Worm (Caenorhabditis elegans): Measurements from ENCODE around the gene col-20.
A peak's percentile ranks its signal among the peaks of the same experiment; 100 is the strongest.

col-20 gene

ce11 chrII:4908160-4908559 lies 37.6 kb upstream of the col-20 start (continued):
- TF ChIP-seq nhr-43 (tag; optimal IDR thresholded peaks at IDR 0.05; ENCODE audit: poor library complexity, severe bottlenecking) = no peak
- no peak for TF ChIP-seq ZK546.5 (tag; optimal IDR thresholded peaks at IDR 0.05)
- no peak for TF ChIP-seq nhr-25 (tag; optimal IDR thresholded peaks at IDR 0.05)
- peak; percentile 22 for TF ChIP-seq elt-2 (tag; optimal IDR thresholded peaks at IDR 0.05)
- no peak for TF ChIP-seq eor-1 (tag; optimal IDR thresholded peaks at IDR 0.05)
- peak; percentile 88 for TF ChIP-seq egl-5 (tag; optimal IDR thresholded peaks at IDR 0.05)
- TF ChIP-seq fos-1 (tag; optimal IDR thresholded peaks at IDR 0.05) = no peak
- TF ChIP-seq sea-2 (GFP tag; optimal IDR thresholded peaks at IDR 0.05) = no peak
- no peak for TF ChIP-seq nhr-12 (tag; optimal IDR thresholded peaks at IDR 0.05)
- no peak for TF ChIP-seq unc-39 (tag; optimal IDR thresholded peaks at IDR 0.05)
- TF ChIP-seq zag-1 (tag; optimal IDR thresholded peaks at IDR 0.05) = no peak
- TF ChIP-seq egl-27 (tag; optimal IDR thresholded peaks at IDR 0.05) = no peak
- no peak for TF ChIP-seq R02D3.7 (tag; optimal IDR thresholded peaks at IDR 0.05)
- no peak for TF ChIP-seq elt-1 (tag; optimal IDR thresholded peaks at IDR 0.05)

ce11 chrII:4905883-4906282 lies 35.3 kb upstream of the col-20 start:
- TF ChIP-seq jun-1 (tag; optimal IDR thresholded peaks at IDR 0.05) (no peak), nhr-28 (tag; optimal IDR thresholded peaks at IDR 0.05) (no peak), snpc-4 (tag; optimal IDR thresholded peaks at IDR 0.05) (no peak), egl-27 (tag; optimal IDR thresholded peaks at IDR 0.05) (no peak), elt-3 (tag; optimal IDR thresholded peaks at IDR 0.05) (no peak), ztf-11 (tag; optimal IDR thresholded peaks at IDR 0.05) (no peak), mdl-1 (tag; optimal IDR thresholded peaks at IDR 0.05) (no peak), egl-5 (tag; optimal IDR thresholded peaks at IDR 0.05) (no peak), nhr-11 (tag; optimal IDR thresholded peaks at IDR 0.05) (no peak), fkh-10 (GFP tag; optimal IDR thresholded peaks at IDR 0.05) (no peak), elt-1 (tag; optimal IDR thresholded peaks at IDR 0.05) (no peak), ceh-82 (tag; optimal IDR thresholded peaks at IDR 0.05) (no peak), ama-1 (optimal IDR thresholded peaks at IDR 0.05) (no peak), R02D3.7 (tag; optimal IDR thresholded peaks at IDR 0.05) (no peak)

ce11 chrII:4905331-4905730 lies 34.7 kb upstream of the col-20 start:
- no peak for TF ChIP-seq fkh-10 (GFP tag; optimal IDR thresholded peaks at IDR 0.05)
- no peak for TF ChIP-seq unc-39 (tag; optimal IDR thresholded peaks at IDR 0.05)
- TF ChIP-seq R02D3.7 (tag; optimal IDR thresholded peaks at IDR 0.05) = no peak
- no peak for TF ChIP-seq mml-1 (tag; optimal IDR thresholded peaks at IDR 0.05)
- TF ChIP-seq nhr-237 (tag; optimal IDR thresholded peaks at IDR 0.05) = no peak
- no peak for TF ChIP-seq egl-5 (tag; optimal IDR thresholded peaks at IDR 0.05)
- no peak for TF ChIP-seq zag-1 (tag; optimal IDR thresholded peaks at IDR 0.05)
- no peak for TF ChIP-seq ceh-16 (tag; optimal IDR thresholded peaks at IDR 0.05)
- TF ChIP-seq nhr-28 (tag; optimal IDR thresholded peaks at IDR 0.05) = no peak
- no peak for TF ChIP-seq lin-15B (tag; optimal IDR thresholded peaks at IDR 0.05)
- no peak for TF ChIP-seq pha-4 (tag; optimal IDR thresholded peaks at IDR 0.05)
- TF ChIP-seq nhr-11 (tag; optimal IDR thresholded peaks at IDR 0.05) = no peak
- TF ChIP-seq nhr-77 (tag; optimal IDR thresholded peaks at IDR 0.05) = no peak
- TF ChIP-seq fkh-2 (tag; optimal IDR thresholded peaks at IDR 0.05) = no peak
- TF ChIP-seq fos-1 (tag; optimal IDR thresholded peaks at IDR 0.05) = no peak

- TF ChIP-seq ama-1 (optimal IDR thresholded peaks at IDR 0.05) (no peak), nhr-43 (tag; optimal IDR thresholded peaks at IDR 0.05; ENCODE audit: poor library complexity, severe bottlenecking) (no peak), elt-2 (tag; optimal IDR thresholded peaks at IDR 0.05) (peak; percentile 75), zag-1 (tag; optimal IDR thresholded peaks at IDR 0.05) (no peak), nhr-12 (tag; optimal IDR thresholded peaks at IDR 0.05) (no peak), daf-12 (tag; optimal IDR thresholded peaks at IDR 0.05) (no peak)
Measured at ce11 chrII:4904778-4905177, 34.2 kb upstream of the col-20 start, which contains the start of gene btbd-10. Gene btbd-10 (plus strand): TSS chrII:4905008.

ce11 chrII:4904277-4904676 lies 33.7 kb upstream of the col-20 start:
- TF ChIP-seq ZK546.5 (tag; optimal IDR thresholded peaks at IDR 0.05) (no peak), egl-5 (tag; optimal IDR thresholded peaks at IDR 0.05) (peak; percentile 78), fkh-10 (GFP tag; optimal IDR thresholded peaks at IDR 0.05) (peak; percentile 46), nfya-1 (tag; optimal IDR thresholded peaks at IDR 0.05; ENCODE audit: insufficient read depth) (peak; percentile 96), pha-4 (tag; optimal IDR thresholded peaks at IDR 0.05) (peak; percentile 84), ceh-28 (tag; optimal IDR thresholded peaks at IDR 0.05) (peak; percentile 36), daf-12 (tag; optimal IDR thresholded peaks at IDR 0.05) (no peak), jun-1 (tag; optimal IDR thresholded peaks at IDR 0.05) (peak; percentile 56), unc-62 (GFP tag; optimal IDR thresholded peaks at IDR 0.05) (peak; percentile 37), elt-2 (tag; optimal IDR thresholded peaks at IDR 0.05) (peak; percentile 68), mml-1 (tag; optimal IDR thresholded peaks at IDR 0.05) (no peak), nhr-25 (tag; optimal IDR thresholded peaks at IDR 0.05) (peak; percentile 79), lin-39 (tag; optimal IDR thresholded peaks at IDR 0.05) (peak; percentile 68), nhr-23 (tag; optimal IDR thresholded peaks at IDR 0.05) (peak; percentile 47), lin-15B (tag; optimal IDR thresholded peaks at IDR 0.05) (peak; percentile 87), snpc-4 (tag; optimal IDR thresholded peaks at IDR 0.05) (peak; percentile 77), hmg-11 (tag; optimal IDR thresholded peaks at IDR 0.05) (peak; percentile 83), skn-1 (tag; optimal IDR thresholded peaks at IDR 0.05) (peak; percentile 70), nhr-76 (tag; optimal IDR thresholded peaks at IDR 0.05) (no peak), elt-1 (tag; optimal IDR thresholded peaks at IDR 0.05) (no peak), egl-27 (tag; optimal IDR thresholded peaks at IDR 0.05) (peak; percentile 18), pqm-1 (tag; optimal IDR thresholded peaks at IDR 0.05) (peak; percentile 50)

Data from whole organism, L3 larva.